Fruit fly (Drosophila melanogaster): ENCODE results near the gene bur.

The bur gene

DNA sequence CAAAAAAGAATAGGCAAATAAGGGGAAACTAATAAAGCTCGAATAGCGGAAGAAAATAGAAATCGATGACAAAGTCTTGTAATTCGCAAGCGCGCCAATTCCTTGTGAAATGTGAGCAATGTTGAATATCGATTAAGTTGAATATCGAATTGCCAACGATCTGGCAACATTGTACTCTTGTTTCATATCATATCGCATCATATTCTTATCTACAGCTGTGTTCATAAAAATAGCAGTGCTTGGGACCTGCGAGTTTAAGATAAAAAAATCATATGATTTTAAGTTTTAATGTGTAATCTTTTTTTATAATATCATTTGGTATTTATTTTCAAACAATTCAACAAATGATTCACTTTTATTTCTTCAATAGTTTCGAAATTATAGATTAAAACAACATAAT lies 30.4 kb downstream of the bur start (continued):
- TF ChIP-seq Lhr (GFP tag; optimal IDR thresholded peaks at IDR 0.05) (peak; percentile 70), CG12299 (tag; optimal IDR thresholded peaks at IDR 0.05) (peak; percentile 33), zen (tag; optimal IDR thresholded peaks at IDR 0.05) (peak; percentile 3), NC2β (GFP tag; optimal IDR thresholded peaks at IDR 0.05) (no peak), CG11247 (GFP tag; IDR thresholded peaks at IDR 0.05) (peak; percentile 43), HmgD (GFP tag; optimal IDR thresholded peaks at IDR 0.05) (no peak), Jarid2 (GFP tag; optimal IDR thresholded peaks at IDR 0.05) (no peak), Xrp1 (GFP tag; IDR thresholded peaks at IDR 0.05) (peak; percentile 66; the same call in 1 of the 2 replicates), CG6765 (GFP tag; optimal IDR thresholded peaks at IDR 0.05) (no peak), CG8924 (tag; optimal IDR thresholded peaks at IDR 0.05) (peak; percentile 60), gfzf (GFP tag; optimal IDR thresholded peaks at IDR 0.05) (no peak), CG30431 (GFP tag; optimal IDR thresholded peaks at IDR 0.05) (no peak), ewg (GFP tag; optimal IDR thresholded peaks at IDR 0.05) (peak; percentile 29), CG34224 (GFP tag; IDR thresholded peaks at IDR 0.05; ENCODE audit: partially characterized antibody) (peak; percentile 80), CG4404 (GFP tag; IDR thresholded peaks at IDR 0.05) (no peak), Elba2 (GFP tag; optimal IDR thresholded peaks at IDR 0.05) (no peak), Hr39 (optimal IDR thresholded peaks at IDR 0.05) (no peak), CG12744 (GFP tag; optimal IDR thresholded peaks at IDR 0.05) (peak; percentile 12), CG9797 (GFP tag; optimal IDR thresholded peaks at IDR 0.05) (no peak), CG8089 (GFP tag; optimal IDR thresholded peaks at IDR 0.05) (no peak), CG17612 (GFP tag; IDR thresholded peaks at IDR 0.05) (no peak), Optix (GFP tag; IDR thresholded peaks at IDR 0.05) (no peak), Mad (GFP tag; optimal IDR thresholded peaks at IDR 0.05) (no peak), hth (optimal IDR thresholded peaks at IDR 0.05) (no peak), CG1233 (GFP tag; optimal IDR thresholded peaks at IDR 0.05) (peak; percentile 27), CG15479 (GFP tag; optimal IDR thresholded peaks at IDR 0.05) (no peak), CG11085 (GFP tag; IDR thresholded peaks at IDR 0.05) (no peak), mirr (GFP tag; optimal IDR thresholded peaks at IDR 0.05) (no peak), z (GFP tag; IDR thresholded peaks at IDR 0.05) (no peak), CG12942 (GFP tag; optimal IDR thresholded peaks at IDR 0.05) (peak; percentile 30), caup (GFP tag; optimal IDR thresholded peaks at IDR 0.05; ENCODE audit: severe bottlenecking) (no peak), Drgx (GFP tag; IDR thresholded peaks at IDR 0.05) (0 out of 2 replicates have a peak, but pooled peaks have one; percentile 18), pho (GFP tag; optimal IDR thresholded peaks at IDR 0.05) (peak; percentile 22), tx (GFP tag; optimal IDR thresholded peaks at IDR 0.05) (no peak), CG3163 (GFP tag; optimal IDR thresholded peaks at IDR 0.05) (no peak), CG10147 (GFP tag; optimal IDR thresholded peaks at IDR 0.05) (peak; percentile 57), CG30020 (tag; optimal IDR thresholded peaks at IDR 0.05) (peak; percentile 59), Antp (GFP tag; optimal IDR thresholded peaks at IDR 0.05) (peak; percentile 14), Nf-YC (tag; optimal IDR thresholded peaks at IDR 0.05) (no peak), cg (GFP tag; optimal IDR thresholded peaks at IDR 0.05) (no peak), H2.0 (GFP tag; IDR thresholded peaks at IDR 0.05) (no peak), CG7271 (tag; optimal IDR thresholded peaks at IDR 0.05) (no peak), Eip74EF (GFP tag; optimal IDR thresholded peaks at IDR 0.05) (peak in 1 of 2 experiments; percentile 48), seq (GFP tag; IDR thresholded peaks at IDR 0.05) (no peak), CG12219 (GFP tag; optimal IDR thresholded peaks at IDR 0.05) (no peak), ase (GFP tag; IDR thresholded peaks at IDR 0.05) (peak; percentile 44; the same call in 1 of the 3 replicates), CG2889 (GFP tag; IDR thresholded peaks at IDR 0.05) (no peak), dmrt11E (tag; optimal IDR thresholded peaks at IDR 0.05) (peak; percentile 48), zen2 (GFP tag; IDR thresholded peaks at IDR 0.05; ENCODE audit: partially characterized antibody) (peak; percentile 73; the same call in 1 of the 3 replicates), Dll (GFP tag; IDR thresholded peaks at IDR 0.05; ENCODE audit: partially characterized antibody) (peak; percentile 75), Gsc (GFP tag; IDR thresholded peaks at IDR 0.05) (no peak), shn (GFP tag; optimal IDR thresholded peaks at IDR 0.05) (no peak)

Measured in whole organism, embryonic.